Worm (Caenorhabditis elegans) whole organism, early embryonic: ENCODE data around the gene srz-6.

ENCODE experiments used
- B0310.2 ChIP-seq: sonication (generic microtip); optimal IDR thresholded peaks from 2 replicates; lab custom pipeline; 2016; ENCODE audit warnings: mild to moderate bottlenecking, missing genetic modification characterization, missing compliant biosample characterization
- F13C5.2 ChIP-seq: sonication (generic microtip); optimal IDR thresholded peaks from 2 replicates; lab custom pipeline; 2017; ENCODE audit warnings: mild to moderate bottlenecking, missing genetic modification characterization, inconsistent platforms, missing compliant biosample characterization
- aly-1 ChIP-seq: sonication (generic microtip); optimal IDR thresholded peaks from 2 replicates; lab custom pipeline; 2016; ENCODE audit warnings: missing genetic modification characterization, missing compliant biosample characterization
- ama-1 ChIP-seq: fragments of 150-350 bp; optimal IDR thresholded peaks from 2 replicates; lab custom pipeline; 2014
- ceh-13 ChIP-seq: fragments of 200-800 bp; sonication (Bioruptor generic); optimal IDR thresholded peaks from 2 replicates; lab custom pipeline; 2018; ENCODE audit warnings: mild to moderate bottlenecking, missing genetic modification characterization, missing compliant biosample characterization
- ceh-36 ChIP-seq: sonication (generic microtip); optimal IDR thresholded peaks from 2 replicates; lab custom pipeline; 2016; ENCODE audit warnings: missing genetic modification characterization, inconsistent platforms, missing compliant biosample characterization
- ets-7 ChIP-seq: sonication (generic microtip); optimal IDR thresholded peaks from 2 replicates; lab custom pipeline; 2016; ENCODE audit warnings: missing genotype, missing genetic modification characterization, missing compliant biosample characterization
- flt-1 ChIP-seq: fragments of 200-800 bp; sonication (Bioruptor generic); IDR thresholded peaks from 2 replicates; pipeline ENCODE4 v1.3.6; 2022; ENCODE audit warnings: missing genetic modification characterization, missing compliant biosample characterization
- hmbx-1 ChIP-seq: sonication (generic microtip); optimal IDR thresholded peaks from 2 replicates; lab custom pipeline; 2016; ENCODE audit warnings: mild to moderate bottlenecking, missing genetic modification characterization, missing compliant biosample characterization
- hmg-4 ChIP-seq: fragments of 200-800 bp; sonication (Bioruptor generic); optimal IDR thresholded peaks from 2 replicates; lab custom pipeline; 2018; ENCODE audit warnings: mild to moderate bottlenecking, missing genetic modification characterization, missing compliant biosample characterization
- hnd-1 ChIP-seq: sonication (generic microtip); optimal IDR thresholded peaks from 2 replicates; lab custom pipeline; 2016; ENCODE audit warnings: missing genetic modification characterization, missing compliant biosample characterization
- pes-1 ChIP-seq: fragments of 200-800 bp; sonication (Bioruptor generic); IDR thresholded peaks from 2 replicates; pipeline ENCODE4 v1.3.6; 2022; ENCODE audit warnings: missing genetic modification reagents, missing genetic modification characterization, missing compliant biosample characterization
- scrt-1 ChIP-seq: fragments of 200-800 bp; sonication (Bioruptor generic); IDR thresholded peaks from 2 replicates; pipeline ENCODE4 v1.3.6; 2022; ENCODE audit warnings: missing genetic modification characterization, missing compliant biosample characterization
- sea-1 ChIP-seq: fragments of 200-800 bp; sonication (Bioruptor generic); conservative IDR thresholded peaks from 2 replicates; pipeline ENCODE4 v1.3.6; 2022; ENCODE audit warnings: missing genetic modification characterization, missing compliant biosample characterization
- tbx-11 ChIP-seq: fragments of 200-800 bp; sonication (Bioruptor generic); IDR thresholded peaks from 2 replicates; pipeline ENCODE4 v1.3.6; 2022; ENCODE audit warnings: missing genetic modification characterization, missing compliant biosample characterization
- tbx-37 ChIP-seq: fragments of 200-800 bp; sonication (Bioruptor generic); conservative IDR thresholded peaks from 2 replicates; pipeline ENCODE4 v1.3.6; 2022; ENCODE audit warnings: missing genetic modification reagents, missing genetic modification characterization, missing compliant biosample characterization
- tra-4 ChIP-seq: sonication (generic microtip); optimal IDR thresholded peaks from 2 replicates; lab custom pipeline; 2017; ENCODE audit warnings: missing genetic modification characterization, missing compliant biosample characterization

Gene srz-6

DNA sequence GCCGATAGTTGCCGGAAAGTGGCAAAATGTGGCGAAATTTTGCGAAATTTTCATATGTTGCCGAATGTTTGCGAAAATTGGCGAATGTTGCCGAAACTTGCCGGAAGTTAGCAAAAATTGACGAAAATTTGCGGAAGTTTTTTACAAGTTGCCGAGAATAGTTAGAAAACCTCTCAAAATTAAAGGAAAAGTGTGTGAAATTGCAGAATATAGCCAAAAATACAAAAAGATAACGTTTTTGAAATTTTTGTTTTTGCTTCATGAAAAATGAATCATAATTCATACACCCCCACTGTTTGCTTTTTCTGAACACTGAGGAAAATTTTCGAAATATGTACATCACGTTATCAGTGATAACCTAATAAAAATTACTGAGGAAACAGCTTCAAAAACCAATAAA lies 10.4 kb upstream of the srz-6 start:
- TF ChIP-seq ceh-36 (no peak), tbx-37 (GFP tag; lab: Robert Waterston, UW) (no peak), hnd-1 (tag; lab: Kevin White, UChicago) (no peak)

ce11 chrII:12482622-12483021 lies 9.4 kb upstream of the srz-6 start, which contains the start of gene fbxb-102:
Gene fbxb-102, plus strand, starts transcription at chrII:12482922.
- TF ChIP-seq aly-1 (tag; lab: Kevin White, UChicago) (no peak), tbx-11 (GFP tag; lab: Robert Waterston, UW) (no peak)

DNA sequence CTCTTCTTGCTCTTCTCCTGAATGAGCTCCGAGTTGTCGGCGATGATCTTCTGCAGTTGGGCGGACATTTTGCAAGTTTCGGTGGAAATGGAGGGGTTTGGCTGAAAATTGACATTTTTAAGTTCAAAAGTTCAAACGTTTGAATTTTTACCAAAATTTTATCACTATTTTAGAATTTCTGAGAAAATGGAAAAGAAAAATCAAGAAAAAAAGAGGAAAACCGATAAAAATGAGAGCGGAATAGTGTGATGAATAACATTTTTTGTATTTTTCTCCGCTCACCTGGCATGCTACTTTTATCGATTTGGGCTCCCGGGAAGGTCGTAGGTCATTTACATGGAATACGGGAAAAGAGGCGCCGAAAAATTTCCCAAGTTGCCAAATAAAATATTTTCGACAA lies 7.0 kb upstream of the srz-6 start, which contains the start of gene F15A4.10:
Gene F15A4.10, minus strand, starts transcription at position 101 of the 400 bp plus-strand sequence.
- TF ChIP-seq hmbx-1 (tag; lab: Kevin White, UChicago) (no peak), ama-1 (lab: Kevin White, UChicago) (no peak), tbx-11 (GFP tag; lab: Robert Waterston, UW) (no peak), scrt-1 (GFP tag; lab: Robert Waterston, UW) (no peak), pes-1 (GFP tag; lab: Robert Waterston, UW) (no peak), sea-1 (GFP tag; lab: Robert Waterston, UW) (no peak), tra-4 (tag; lab: Kevin White, UChicago) (no peak), flt-1 (GFP tag; lab: Robert Waterston, UW) (no peak), aly-1 (tag; lab: Kevin White, UChicago) (no peak), ets-7 (tag; lab: Kevin White, UChicago) (no peak), hnd-1 (tag; lab: Kevin White, UChicago) (no peak), ceh-13 (GFP tag; lab: Kevin White, UChicago) (no peak)

- TF ChIP-seq pes-1 (GFP tag; lab: Robert Waterston, UW) (no peak), sea-1 (GFP tag; lab: Robert Waterston, UW) (no peak), hmg-4 (no peak), ceh-13 (GFP tag; lab: Kevin White, UChicago) (no peak), ama-1 (lab: Kevin White, UChicago) (no peak), ets-7 (tag; lab: Kevin White, UChicago) (no peak), scrt-1 (GFP tag; lab: Robert Waterston, UW) (no peak), B0310.2 (tag; lab: Kevin White, UChicago) (no peak), hnd-1 (tag; lab: Kevin White, UChicago) (no peak), tra-4 (tag; lab: Kevin White, UChicago) (no peak), tbx-37 (GFP tag; lab: Robert Waterston, UW) (no peak), F13C5.2 (tag; lab: Kevin White, UChicago) (no peak), tbx-11 (GFP tag; lab: Robert Waterston, UW) (no peak), aly-1 (tag; lab: Kevin White, UChicago) (no peak)
Measured at ce11 chrII:12488810-12489209, 3.2 kb upstream of the srz-6 start.

ce11 chrII:12489903-12490302 lies 2.1 kb upstream of the srz-6 start, which contains the start of gene T21B4.15:
Gene T21B4.15, plus strand, starts transcription at chrII:12490203.
- TF ChIP-seq scrt-1 (GFP tag; lab: Robert Waterston, UW) (no peak), hmg-4 (no peak), pes-1 (GFP tag; lab: Robert Waterston, UW) (no peak)

DNA sequence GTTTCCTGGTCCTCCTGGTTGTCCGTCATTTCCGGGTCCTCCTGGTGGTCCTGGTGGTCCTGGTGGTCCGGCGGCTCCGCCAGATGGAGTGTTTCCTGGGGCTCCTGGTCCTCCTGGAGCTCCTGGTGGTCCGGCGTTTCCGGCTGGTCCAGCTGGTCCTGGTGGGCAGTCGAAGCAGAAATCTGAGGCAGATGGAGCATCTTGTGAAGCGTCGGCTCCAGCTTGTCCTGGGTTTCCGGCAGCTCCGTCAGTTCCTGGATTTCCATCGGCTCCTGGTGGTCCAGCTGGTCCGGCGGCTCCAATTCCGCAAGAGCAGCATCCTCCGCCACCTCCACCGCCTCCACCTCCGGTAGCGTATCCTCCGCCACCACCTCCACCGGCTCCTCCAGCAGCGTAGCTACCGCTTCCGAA lies 2.0 kb downstream of the srz-6 start:
- TF ChIP-seq hnd-1 (tag; lab: Kevin White, UChicago) (no peak), ceh-36 (no peak), sea-1 (GFP tag; lab: Robert Waterston, UW) (no peak), hmg-4 (no peak), tbx-11 (GFP tag; lab: Robert Waterston, UW) (no peak), tra-4 (tag; lab: Kevin White, UChicago) (no peak)

DNA sequence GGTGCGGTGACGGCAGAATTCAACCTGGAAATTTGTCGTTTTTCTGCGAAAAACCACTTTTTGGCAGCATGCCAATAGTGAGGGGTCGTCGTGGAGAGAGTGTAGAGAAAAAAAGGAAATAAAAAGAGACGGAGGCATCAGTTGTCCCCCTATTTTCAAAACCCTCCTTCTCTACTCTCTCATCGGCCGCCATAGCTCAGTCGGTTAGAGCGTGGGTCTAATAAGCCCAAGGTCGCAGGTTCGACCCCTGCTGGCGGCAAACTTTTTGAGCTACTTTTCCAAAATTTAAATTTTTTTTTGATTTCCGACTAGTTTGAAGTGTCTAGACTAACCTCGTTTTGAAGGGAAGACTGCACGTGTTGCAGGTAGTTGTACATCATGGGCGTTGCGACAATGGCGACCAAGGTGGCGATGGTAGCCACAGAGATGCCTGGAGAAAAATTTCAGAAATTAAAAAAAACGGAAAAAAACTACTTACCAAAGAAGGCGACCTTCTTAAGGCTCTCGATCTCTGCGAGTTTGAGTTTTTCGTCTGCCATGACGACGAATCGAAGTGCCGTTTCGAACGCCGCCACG lies 2.6 kb downstream of the srz-6 start, which contains the start of gene col-85:
Gene col-85, minus strand, starts transcription at position 540 of the 576 bp plus-strand sequence.
- TF ChIP-seq tbx-37 (GFP tag; lab: Robert Waterston, UW) (peak; percentile 98), ceh-13 (GFP tag; lab: Kevin White, UChicago) (peak; percentile 84), hmbx-1 (tag; lab: Kevin White, UChicago) (peak; percentile 79), sea-1 (GFP tag; lab: Robert Waterston, UW) (peak; percentile 95), ceh-36 (peak; percentile 94), hmg-4 (peak; percentile 92), tbx-11 (GFP tag; lab: Robert Waterston, UW) (peak; percentile 97), F13C5.2 (tag; lab: Kevin White, UChicago) (peak; percentile 95), scrt-1 (GFP tag; lab: Robert Waterston, UW) (peak; percentile 98), aly-1 (tag; lab: Kevin White, UChicago) (peak; percentile 90), flt-1 (GFP tag; lab: Robert Waterston, UW) (peak; percentile 98), hnd-1 (tag; lab: Kevin White, UChicago) (peak; percentile 88), ets-7 (tag; lab: Kevin White, UChicago) (peak; percentile 93), B0310.2 (tag; lab: Kevin White, UChicago) (peak; percentile 91), pes-1 (GFP tag; lab: Robert Waterston, UW) (peak; percentile 98), tra-4 (tag; lab: Kevin White, UChicago) (peak; percentile 85), ama-1 (lab: Kevin White, UChicago) (no peak)

DNA sequence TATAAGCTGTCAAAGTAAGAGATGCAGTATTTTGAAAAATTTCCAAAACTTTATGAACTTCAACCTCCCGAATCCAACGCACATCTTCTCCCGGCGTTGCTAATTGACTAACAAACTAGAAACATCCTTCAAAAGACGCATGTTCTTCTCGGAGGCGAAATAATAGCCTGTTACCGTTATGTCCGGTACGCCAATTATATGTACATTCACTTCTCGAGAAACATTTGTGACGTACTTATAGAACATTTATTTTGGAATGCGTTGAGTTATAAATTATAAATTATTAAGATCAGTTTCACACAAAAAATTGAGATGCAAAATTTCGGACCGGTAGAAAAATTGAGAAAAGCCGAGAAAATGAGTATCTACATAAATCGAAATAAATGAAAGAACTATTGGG lies 4.9 kb downstream of the srz-6 start, which contains the start of gene T21B4.3:
Gene T21B4.3, minus strand, starts transcription at position 101 of the 400 bp plus-strand sequence.
- no peak for TF ChIP-seq aly-1 (tag; lab: Kevin White, UChicago)
